Fruit fly (Drosophila melanogaster) whole organism, pupa: ENCODE measurements around the gene Cox11.

Source experiments
- CG10348 ChIP-seq: fragments of 200-800 bp; sonication (Bioruptor generic); IDR thresholded peaks from 2 replicates; pipeline ENCODE4 v1.3.6; 2022; ENCODE audit warnings: missing biosample characterization, missing genetic modification characterization
- CG34367 ChIP-seq: fragments of 200-800 bp; sonication (Bioruptor generic); optimal IDR thresholded peaks from 2 replicates; lab custom pipeline; 2018; ENCODE audit warnings: missing biosample characterization, mild to moderate bottlenecking, missing genetic modification characterization
- CG9948 ChIP-seq: fragments of 200-800 bp; sonication (Bioruptor generic); optimal IDR thresholded peaks from 2 replicates; lab custom pipeline; 2018; ENCODE audit warnings: missing biosample characterization, mild to moderate bottlenecking, missing genetic modification characterization, moderate library complexity
- Snoo ChIP-seq: fragments of 200-800 bp; sonication (Bioruptor generic); optimal IDR thresholded peaks from 3 replicates; lab custom pipeline; 2017; ENCODE audit warnings: missing biosample characterization, mild to moderate bottlenecking, missing genetic modification characterization, inconsistent platforms
- fd96Ca ChIP-seq: fragments of 200-800 bp; sonication (Bioruptor generic); IDR thresholded peaks from 3 replicates; pipeline ENCODE4 v1.3.6; 2022; ENCODE audit warnings: missing biosample characterization, missing genetic modification characterization

- no peak for TF ChIP-seq CG10348 (GFP tag; lab: Robert Waterston, UW)
- TF ChIP-seq CG34367 (tag; lab: Kevin White, UChicago) = no peak
- no peak for TF ChIP-seq Snoo (tag; lab: Kevin White, UChicago)
- no peak for TF ChIP-seq fd96Ca (GFP tag; lab: Robert Waterston, UW)
- TF ChIP-seq CG9948 = no peak
These were observed 24.0 kb downstream of the Cox11 start, which contains the start of gene CG14014 for dm6 chr2L:5550735-5551134.
